Worm (Caenorhabditis elegans): Measurements from ENCODE around the gene C54F6.3.

C54F6.3 gene

ce11 chrV:7532947-7533346 is at the start of gene C54F6.3:
Gene C54F6.3, plus strand, starts transcription at chrV:7533247.
- TF ChIP-seq egl-27 (tag; optimal IDR thresholded peaks at IDR 0.05), result no peak

DNA sequence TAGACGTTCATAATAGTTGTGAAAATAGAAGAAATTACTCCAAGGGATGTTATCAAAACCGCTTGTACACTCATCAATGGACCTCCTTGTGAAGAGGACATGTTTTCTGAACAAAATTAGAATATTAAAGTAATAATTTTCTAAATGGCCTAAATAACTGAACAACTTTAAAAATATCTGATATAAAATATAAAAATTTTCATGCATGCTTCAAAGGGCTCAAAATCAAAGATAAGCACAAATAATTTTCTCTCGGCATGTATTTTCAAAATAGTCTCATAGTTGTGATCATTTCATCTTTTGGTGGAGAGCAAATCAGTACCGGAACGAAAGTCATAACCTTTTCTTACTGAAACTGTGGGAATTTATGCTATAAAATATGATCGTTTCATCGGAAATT is 48.0 kb upstream of the C54F6.3 start, which contains the start of gene srbc-8:
Gene srbc-8, minus strand, starts transcription at position 101 of the 400 bp plus-strand sequence.
- TF ChIP-seq sma-3 (GFP tag; optimal IDR thresholded peaks at IDR 0.05) (no peak), mdl-1 (tag; optimal IDR thresholded peaks at IDR 0.05) (no peak), nhr-237 (tag; optimal IDR thresholded peaks at IDR 0.05) (no peak), elt-3 (tag; optimal IDR thresholded peaks at IDR 0.05) (no peak), ZK546.5 (tag; optimal IDR thresholded peaks at IDR 0.05) (no peak), ceh-16 (tag; optimal IDR thresholded peaks at IDR 0.05) (no peak), Y55F3AM.14 (GFP tag; optimal IDR thresholded peaks at IDR 0.05) (no peak), nhr-10 (tag; optimal IDR thresholded peaks at IDR 0.05) (no peak), C34F6.9 (tag; optimal IDR thresholded peaks at IDR 0.05) (no peak), nhr-12 (tag; optimal IDR thresholded peaks at IDR 0.05) (no peak), lin-13 (GFP tag; optimal IDR thresholded peaks at IDR 0.05) (no peak), nhr-11 (tag; optimal IDR thresholded peaks at IDR 0.05) (no peak)

ce11 chrV:7487518-7487917 is 45.5 kb upstream of the C54F6.3 start, which contains the start of gene srbc-7:
Gene srbc-7, minus strand, starts transcription at chrV:7487618.
- TF ChIP-seq alr-1 (tag; optimal IDR thresholded peaks at IDR 0.05), result no peak
- TF ChIP-seq ZK546.5 (tag; optimal IDR thresholded peaks at IDR 0.05), result no peak
- TF ChIP-seq nhr-6 (tag; optimal IDR thresholded peaks at IDR 0.05), result no peak
- no peak for TF ChIP-seq mdl-1 (tag; optimal IDR thresholded peaks at IDR 0.05)
- TF ChIP-seq sma-9 (GFP tag; optimal IDR thresholded peaks at IDR 0.05), result no peak
- TF ChIP-seq sma-9 (tag; optimal IDR thresholded peaks at IDR 0.05), result no peak
- TF ChIP-seq lsy-2 (tag; optimal IDR thresholded peaks at IDR 0.05), result no peak
- TF ChIP-seq ztf-1 (GFP tag; conservative IDR thresholded peaks at IDR 0.05), result no peak
- no peak for TF ChIP-seq unc-55 (GFP tag; optimal IDR thresholded peaks at IDR 0.05)
- TF ChIP-seq skn-1 (tag; optimal IDR thresholded peaks at IDR 0.05), result no peak
- TF ChIP-seq unc-62 (GFP tag; optimal IDR thresholded peaks at IDR 0.05), result no peak
- no peak for TF ChIP-seq crh-2 (tag; optimal IDR thresholded peaks at IDR 0.05)

DNA sequence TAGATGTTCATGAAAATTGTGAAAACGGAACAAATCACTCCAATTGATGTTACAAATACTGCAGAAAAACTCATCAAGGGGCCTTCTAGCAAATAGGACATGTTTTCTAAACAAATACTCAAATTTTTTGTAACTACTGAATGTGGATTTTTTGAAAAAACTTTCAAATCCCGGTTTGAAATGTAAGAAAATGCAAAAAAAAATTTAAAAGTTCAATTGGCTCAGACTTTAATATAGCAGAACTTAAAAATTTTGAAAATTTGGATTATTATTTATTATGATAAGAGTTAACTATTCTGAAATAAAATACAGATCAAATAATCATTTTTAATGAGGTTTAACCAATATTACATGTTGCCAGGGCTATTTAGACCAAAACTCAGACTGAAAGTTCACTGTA is 42.7 kb upstream of the C54F6.3 start, which contains the start of gene srbc-9:
Gene srbc-9, minus strand, starts transcription at position 101 of the 400 bp plus-strand sequence.
- TF ChIP-seq aly-2 (tag; optimal IDR thresholded peaks at IDR 0.05), result no peak
- no peak for TF ChIP-seq ZK546.5 (tag; optimal IDR thresholded peaks at IDR 0.05)
- no peak for TF ChIP-seq nhr-21 (tag; optimal IDR thresholded peaks at IDR 0.05)
- TF ChIP-seq nhr-6 (tag; optimal IDR thresholded peaks at IDR 0.05), result no peak
- TF ChIP-seq lin-11 (tag; optimal IDR thresholded peaks at IDR 0.05), result no peak
- no peak for TF ChIP-seq ceh-82 (tag; optimal IDR thresholded peaks at IDR 0.05)
- no peak for TF ChIP-seq nhr-129 (tag; optimal IDR thresholded peaks at IDR 0.05)
- TF ChIP-seq nhr-10 (tag; optimal IDR thresholded peaks at IDR 0.05), result no peak
- TF ChIP-seq lsy-2 (tag; optimal IDR thresholded peaks at IDR 0.05), result no peak
- no peak for TF ChIP-seq mbf-1 (tag; optimal IDR thresholded peaks at IDR 0.05)
- TF ChIP-seq elt-1 (tag; optimal IDR thresholded peaks at IDR 0.05), result no peak
- TF ChIP-seq ztf-4 (tag; optimal IDR thresholded peaks at IDR 0.05), result no peak
- TF ChIP-seq elt-3 (tag; optimal IDR thresholded peaks at IDR 0.05), result no peak
- no peak for TF ChIP-seq sem-4 (tag; optimal IDR thresholded peaks at IDR 0.05)
- no peak for TF ChIP-seq ztf-11 (tag; optimal IDR thresholded peaks at IDR 0.05)
- no peak for TF ChIP-seq gmeb-1 (tag; optimal IDR thresholded peaks at IDR 0.05)
- no peak for TF ChIP-seq zag-1 (tag; optimal IDR thresholded peaks at IDR 0.05)
- TF ChIP-seq sma-9 (GFP tag; optimal IDR thresholded peaks at IDR 0.05), result no peak
- no peak for TF ChIP-seq sma-9 (tag; optimal IDR thresholded peaks at IDR 0.05)
- TF ChIP-seq unc-62 (GFP tag; optimal IDR thresholded peaks at IDR 0.05), result no peak
- no peak for TF ChIP-seq lin-39 (tag; optimal IDR thresholded peaks at IDR 0.05)

DNA sequence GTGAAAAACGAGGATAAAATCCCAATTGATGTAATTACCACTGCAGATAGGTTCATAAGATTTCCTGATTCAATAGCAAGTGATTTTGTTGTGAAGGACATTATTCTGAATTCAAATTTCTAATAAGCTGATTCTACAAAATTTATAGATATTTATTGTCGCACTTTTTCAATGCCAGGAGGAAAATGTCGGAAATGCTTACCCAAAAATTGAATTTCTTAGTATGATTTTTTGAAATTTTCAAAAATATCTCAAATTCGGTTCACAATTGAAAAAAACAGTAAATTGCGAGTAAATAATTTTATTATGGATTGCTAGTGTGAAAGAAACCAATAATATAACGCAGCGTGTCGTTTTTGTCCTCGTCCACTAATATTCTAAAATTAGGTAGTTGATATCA is 40.1 kb upstream of the C54F6.3 start, which contains the start of gene srbc-10:
Gene srbc-10, minus strand, starts transcription at position 101 of the 400 bp plus-strand sequence.
- TF ChIP-seq nhr-25 (tag; optimal IDR thresholded peaks at IDR 0.05) (no peak), lin-11 (tag; optimal IDR thresholded peaks at IDR 0.05) (no peak), aly-2 (tag; optimal IDR thresholded peaks at IDR 0.05) (no peak), unc-62 (GFP tag; optimal IDR thresholded peaks at IDR 0.05) (no peak), blmp-1 (tag; optimal IDR thresholded peaks at IDR 0.05; ENCODE audit: insufficient read depth) (no peak), gmeb-1 (tag; optimal IDR thresholded peaks at IDR 0.05) (no peak), ztf-11 (tag; optimal IDR thresholded peaks at IDR 0.05) (no peak), R02D3.7 (tag; optimal IDR thresholded peaks at IDR 0.05) (no peak), fos-1 (tag; optimal IDR thresholded peaks at IDR 0.05) (no peak), nhr-6 (tag; optimal IDR thresholded peaks at IDR 0.05) (no peak), dmd-4 (tag; optimal IDR thresholded peaks at IDR 0.05) (no peak), lin-13 (GFP tag; optimal IDR thresholded peaks at IDR 0.05) (no peak), lsy-2 (tag; optimal IDR thresholded peaks at IDR 0.05) (no peak), egl-27 (tag; optimal IDR thresholded peaks at IDR 0.05) (no peak), mab-5 (tag; optimal IDR thresholded peaks at IDR 0.05) (no peak), crh-2 (tag; optimal IDR thresholded peaks at IDR 0.05) (no peak), ZK546.5 (tag; optimal IDR thresholded peaks at IDR 0.05) (no peak)

Measured in whole organism, L2 larva.